Fruit fly (Drosophila melanogaster) whole organism, embryonic: Measurements from ENCODE around the gene endos.
A peak's percentile ranks its signal among the peaks of the same experiment; 100 is the strongest.

Experiments
- Asciz ChIP-seq: fragments of 200-800 bp; sonication (Bioruptor generic); optimal IDR thresholded peaks from 2 replicates; lab custom pipeline; 2017; ENCODE audit warnings: missing biosample characterization, mild to moderate bottlenecking, missing genetic modification characterization, missing genetic modification reagents
- Atf6 ChIP-seq: fragments of 200-800 bp; sonication (Bioruptor generic); IDR thresholded peaks from 2 replicates; pipeline ENCODE4 v1.3.6; 2022; ENCODE audit warnings: missing biosample characterization, missing genetic modification characterization
- Awh ChIP-seq: fragments of 200-800 bp; sonication (Bioruptor generic); IDR thresholded peaks from 2 replicates; pipeline ENCODE4, ENCODE4 v1.3.6; 2022; ENCODE audit warnings: missing biosample characterization, missing genetic modification characterization
- Bgb ChIP-seq: fragments of 200-800 bp; sonication (Bioruptor generic); IDR thresholded peaks from 2 replicates; pipeline ENCODE4 v1.3.6; 2022; ENCODE audit warnings: missing biosample characterization, missing genetic modification characterization; ENCODE audit not compliant: partially characterized antibody
- CG10274 ChIP-seq: fragments of 200-800 bp; sonication (Bioruptor generic); optimal IDR thresholded peaks from 3 replicates; lab custom pipeline; 2017; ENCODE audit warnings: missing biosample characterization, mild to moderate bottlenecking, missing genetic modification characterization
- CG11456 ChIP-seq: fragments of 200-800 bp; sonication (Bioruptor generic); IDR thresholded peaks from 3 replicates; pipeline ENCODE4 v1.3.6; 2022; ENCODE audit warnings: missing biosample characterization, missing genetic modification characterization
- CG11560 ChIP-seq: fragments of 200-800 bp; sonication (Bioruptor generic); IDR thresholded peaks from 3 replicates; pipeline ENCODE4 v1.3.6; 2022; ENCODE audit warnings: missing biosample characterization, missing genetic modification characterization
- CG12744 ChIP-seq: fragments of 200-800 bp; sonication (Bioruptor generic); optimal IDR thresholded peaks from 2 replicates; lab custom pipeline; 2016; ENCODE audit warnings: missing biosample characterization, missing genetic modification characterization
- CG13287 ChIP-seq: fragments of 200-800 bp; sonication (Bioruptor generic); IDR thresholded peaks from 2 replicates; pipeline ENCODE4 v1.3.6; 2022; ENCODE audit warnings: missing biosample characterization, missing genetic modification characterization; ENCODE audit not compliant: partially characterized antibody
- CG13624 ChIP-seq: fragments of 200-800 bp; sonication (Bioruptor generic); optimal IDR thresholded peaks from 2 replicates; lab custom pipeline; 2016; ENCODE audit warnings: missing biosample characterization, missing genetic modification characterization
- CG17361 ChIP-seq: fragments of 200-800 bp; sonication (Bioruptor generic); IDR thresholded peaks from 3 replicates; pipeline ENCODE4 v1.3.6; 2022; ENCODE audit warnings: missing biosample characterization, missing genetic modification characterization
- CG17612 ChIP-seq: fragments of 200-800 bp; sonication (Bioruptor generic); IDR thresholded peaks from 2 replicates; pipeline ENCODE4 v1.3.6; 2022; ENCODE audit warnings: missing biosample characterization, missing genetic modification characterization
- CG17802 ChIP-seq: fragments of 200-800 bp; sonication (Bioruptor generic); optimal IDR thresholded peaks from 2 replicates; lab custom pipeline; 2018; ENCODE audit warnings: missing biosample characterization, mild to moderate bottlenecking, missing genetic modification characterization, moderate library complexity
- CG31441 ChIP-seq: fragments of 200-800 bp; sonication (Bioruptor generic); IDR thresholded peaks from 2 replicates; pipeline ENCODE4 v1.3.6; 2022; ENCODE audit warnings: missing biosample characterization, missing genetic modification characterization
- CG4360 ChIP-seq: fragments of 200-800 bp; sonication (Bioruptor generic); IDR thresholded peaks from 2 replicates; pipeline ENCODE4 v1.3.6; 2022; ENCODE audit warnings: missing biosample characterization, missing genetic modification characterization
- CG4617 ChIP-seq: fragments of 200-800 bp; sonication (Bioruptor generic); optimal IDR thresholded peaks from 3 replicates; lab custom pipeline; 2016; ENCODE audit warnings: missing biosample characterization, missing genetic modification characterization, borderline replicate concordance
- CG6254 ChIP-seq: fragments of 200-800 bp; sonication (Bioruptor generic); optimal IDR thresholded peaks from 3 replicates; lab custom pipeline; 2017; ENCODE audit warnings: mild to moderate bottlenecking, missing biosample characterization, missing genetic modification reagents, missing genetic modification characterization
- CG7556 ChIP-seq: fragments of 200-800 bp; sonication (Bioruptor generic); optimal IDR thresholded peaks from 2 replicates; lab custom pipeline; 2017; ENCODE audit warnings: missing biosample characterization, mild to moderate bottlenecking, missing genetic modification characterization
- CG7839 ChIP-seq: fragments of 200-800 bp; sonication (Bioruptor generic); optimal IDR thresholded peaks from 3 replicates; lab custom pipeline; 2018; ENCODE audit warnings: missing biosample characterization, mild to moderate bottlenecking, missing genetic modification characterization, moderate library complexity
- CoRest ChIP-seq: fragments of 200-800 bp; sonication (Bioruptor generic); optimal IDR thresholded peaks from 3 replicates; lab custom pipeline; 2018; ENCODE audit warnings: missing biosample characterization, mild to moderate bottlenecking, missing genetic modification characterization, moderate library complexity
- Dad ChIP-seq: fragments of 200-800 bp; sonication (Bioruptor generic); optimal IDR thresholded peaks from 3 replicates; lab custom pipeline; 2016; ENCODE audit warnings: missing biosample characterization, missing genetic modification characterization
- E2f2 ChIP-seq: fragments of 200-800 bp; sonication (Bioruptor generic); IDR thresholded peaks from 2 replicates; pipeline ENCODE4 v1.3.6; 2022; ENCODE audit warnings: missing biosample characterization, missing genetic modification characterization
- Eip74EF ChIP-seq, 2 experiments: fragments of 200-800 bp in 1 of 2; fragments of >200 bp in 1 of 2; sonication (Bioruptor generic) in 1 of 2; optimal IDR thresholded peaks; 2 replicates each; lab custom pipeline; 2017 to 2019; ENCODE audit warnings: missing biosample characterization in 2 of 2, missing genetic modification characterization in 2 of 2, mild to moderate bottlenecking in 1 of 2, moderate library complexity in 1 of 2
- Fer1 ChIP-seq: fragments of 200-800 bp; sonication (Bioruptor generic); optimal IDR thresholded peaks from 2 replicates; lab custom pipeline; 2017; ENCODE audit warnings: missing biosample characterization, mild to moderate bottlenecking, missing genetic modification characterization
- Fer2 ChIP-seq: fragments of 200-800 bp; sonication (Bioruptor generic); optimal IDR thresholded peaks from 2 replicates; lab custom pipeline; 2018; ENCODE audit warnings: missing biosample characterization, mild to moderate bottlenecking, missing genetic modification characterization, moderate library complexity
- Gsc ChIP-seq: fragments of 200-800 bp; sonication (Bioruptor generic); IDR thresholded peaks from 2 replicates; pipeline ENCODE4 v1.3.6; 2022; ENCODE audit warnings: missing biosample characterization, missing genetic modification characterization
- HLH54F ChIP-seq: fragments of 200-800 bp; sonication (Bioruptor generic); optimal IDR thresholded peaks from 3 replicates; lab custom pipeline; 2016; ENCODE audit warnings: missing biosample characterization, missing genetic modification characterization
- MBD-R2 ChIP-seq: fragments of 200-800 bp; sonication (Bioruptor generic); IDR thresholded peaks from 2 replicates; pipeline ENCODE4 v1.3.6; 2022; ENCODE audit warnings: missing biosample characterization, missing genetic modification characterization
- Mad ChIP-seq: fragments of 200-800 bp; sonication (Bioruptor generic); optimal IDR thresholded peaks from 2 replicates; lab custom pipeline; 2016; ENCODE audit warnings: missing biosample characterization, missing genetic modification characterization
- Med ChIP-seq: fragments of 200-800 bp; sonication (Bioruptor generic); peaks from one replicate; lab custom pipeline; 2016; ENCODE audit warnings: missing biosample characterization, missing genetic modification characterization, mild to moderate bottlenecking, inconsistent platforms, moderate library complexity
- NC2α ChIP-seq: fragments of 200-800 bp; sonication (Bioruptor generic); optimal IDR thresholded peaks from 2 replicates; lab custom pipeline; 2016; ENCODE audit warnings: missing biosample characterization, missing genetic modification characterization
- Spps ChIP-seq: fragments of 200-800 bp; sonication (Bioruptor generic); optimal IDR thresholded peaks from 2 replicates; lab custom pipeline; 2018; ENCODE audit warnings: missing biosample characterization, mild to moderate bottlenecking, missing genetic modification characterization
- ara ChIP-seq: fragments of 200-800 bp; sonication (Bioruptor generic); IDR thresholded peaks from 2 replicates; pipeline ENCODE4 v1.3.6; 2022; ENCODE audit warnings: missing biosample characterization, missing genetic modification characterization
- cg ChIP-seq: fragments of 200-800 bp; sonication (Bioruptor generic); optimal IDR thresholded peaks from 3 replicates; lab custom pipeline; 2019; ENCODE audit warnings: missing biosample characterization, mild to moderate bottlenecking, missing genetic modification characterization, moderate library complexity
- croc ChIP-seq: fragments of 200-800 bp; sonication (Bioruptor generic); conservative IDR thresholded peaks from 3 replicates; pipeline ENCODE4 v1.3.6; 2022; ENCODE audit warnings: missing biosample characterization, missing genetic modification characterization
- dati ChIP-seq: fragments of 200-800 bp; sonication (Bioruptor generic); IDR thresholded peaks from 2 replicates; pipeline ENCODE4 v1.3.6; 2022; ENCODE audit warnings: missing biosample characterization, missing genetic modification characterization
- dmrt11E ChIP-seq: fragments of 200-800 bp; sonication (Bioruptor generic); optimal IDR thresholded peaks from 3 replicates; lab custom pipeline; 2018; ENCODE audit warnings: missing biosample characterization, mild to moderate bottlenecking, missing genetic modification characterization, moderate library complexity
- dysf ChIP-seq: fragments of 200-800 bp; sonication (Bioruptor generic); IDR thresholded peaks from 3 replicates; pipeline ENCODE4 v1.3.6; 2022; ENCODE audit warnings: missing biosample characterization, missing genetic modification characterization
- fru ChIP-seq: fragments of >200 bp; optimal IDR thresholded peaks from 2 replicates; lab custom pipeline; 2017
- grau ChIP-seq: fragments of 200-800 bp; optimal IDR thresholded peaks from 3 replicates; lab custom pipeline; 2019; ENCODE audit warnings: missing biosample characterization, mild to moderate bottlenecking, missing genetic modification characterization, moderate library complexity
- hbn ChIP-seq: fragments of 200-800 bp; sonication (Bioruptor generic); IDR thresholded peaks from 2 replicates; pipeline ENCODE4 v1.3.6; 2022; ENCODE audit warnings: missing biosample characterization, missing genetic modification characterization; ENCODE audit not compliant: partially characterized antibody
- her ChIP-seq: fragments of 200-800 bp; sonication (Bioruptor generic); optimal IDR thresholded peaks from 2 replicates; lab custom pipeline; 2016; ENCODE audit warnings: missing biosample characterization, missing genetic modification characterization
- mirr ChIP-seq: fragments of 200-800 bp; sonication (Bioruptor generic); optimal IDR thresholded peaks from 3 replicates; lab custom pipeline; 2018; ENCODE audit warnings: missing biosample characterization, mild to moderate bottlenecking, missing genetic modification characterization
- psq ChIP-seq: fragments of 200-800 bp; sonication (Bioruptor generic); optimal IDR thresholded peaks from 2 replicates; lab custom pipeline; 2017; ENCODE audit warnings: missing biosample characterization, missing genetic modification characterization
- ranshi ChIP-seq: fragments of 200-800 bp; sonication (Bioruptor generic); IDR thresholded peaks from 2 replicates; pipeline ENCODE4 v1.3.6; 2022; ENCODE audit warnings: missing biosample characterization, missing genetic modification characterization
- sisA ChIP-seq: fragments of 200-800 bp; sonication (Bioruptor generic); IDR thresholded peaks from 2 replicates; pipeline ENCODE4 v1.3.6; 2022; ENCODE audit warnings: missing biosample characterization, missing genetic modification characterization
- toy ChIP-seq: fragments of 200-800 bp; sonication (Bioruptor generic); IDR thresholded peaks from 2 replicates; pipeline ENCODE4 v1.3.6; 2022; ENCODE audit warnings: missing biosample characterization, missing genetic modification characterization
- vnd ChIP-seq: fragments of 200-800 bp; sonication (Bioruptor generic); IDR thresholded peaks from 3 replicates; pipeline ENCODE4 v1.3.6; 2022; ENCODE audit warnings: missing biosample characterization, missing genetic modification characterization; ENCODE audit not compliant: partially characterized antibody
- wdn ChIP-seq: fragments of 200-800 bp; sonication (Bioruptor generic); IDR thresholded peaks from 2 replicates; pipeline ENCODE4 v1.3.6; 2022; ENCODE audit warnings: missing biosample characterization, missing genetic modification characterization
- zf30C ChIP-seq: fragments of 200-800 bp; sonication (Bioruptor generic); optimal IDR thresholded peaks from 3 replicates; lab custom pipeline; 2018; ENCODE audit warnings: missing biosample characterization, mild to moderate bottlenecking, missing genetic modification characterization

Gene endos

DNA sequence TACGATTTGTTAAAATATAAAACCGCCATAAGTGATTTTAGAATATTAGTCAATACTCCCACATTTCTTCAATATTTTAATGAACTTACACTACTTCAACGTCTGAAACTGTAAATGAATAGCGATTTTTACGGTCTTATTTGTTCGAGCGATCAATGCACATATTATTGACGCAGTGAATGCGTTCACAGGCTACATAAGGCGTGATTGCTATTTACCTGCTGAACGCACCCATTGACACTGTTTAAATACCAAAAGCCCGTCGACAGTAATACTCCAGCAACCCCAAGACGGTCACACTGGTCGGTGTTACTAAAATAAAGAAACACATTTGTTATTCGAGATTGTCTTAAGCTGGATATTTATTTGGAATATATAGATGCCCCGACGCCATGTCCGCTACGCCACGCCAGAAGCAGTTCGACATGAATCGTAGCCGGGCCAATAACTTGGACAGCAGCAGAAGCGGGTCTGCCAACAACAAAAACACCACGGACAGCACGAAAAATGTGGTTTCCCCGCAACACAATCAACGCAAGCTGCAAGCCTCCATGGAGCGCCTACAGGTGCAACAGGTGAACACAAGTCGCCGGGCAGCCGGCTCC, 19.5 kb upstream of the endos start, which contains the start of gene CG6833 (continued):
- TF ChIP-seq CG12744 (GFP tag; lab: Kevin White, UChicago) (peak; percentile 38), hbn (GFP tag; lab: Robert Waterston, UW) (no peak), dati (GFP tag; lab: Robert Waterston, UW) (peak; percentile 62; the same call in 1 of the 2 replicates), CG13287 (GFP tag; lab: Robert Waterston, UW) (peak; percentile 32), Fer2 (tag; lab: Kevin White, UChicago) (peak; percentile 5), CoRest (tag; lab: Kevin White, UChicago) (peak; percentile 66), ranshi (peak; percentile 78), Med (GFP tag; lab: Kevin White, UChicago) (peak; percentile 96), CG7556 (peak; percentile 4), mirr (GFP tag; lab: Kevin White, UChicago) (peak; percentile 62), CG17802 (tag; lab: Kevin White, UChicago) (peak; percentile 61), CG31441 (peak; percentile 100), dmrt11E (tag; lab: Kevin White, UChicago) (peak; percentile 27), CG13624 (GFP tag; lab: Kevin White, UChicago) (peak; percentile 70), CG6254 (peak; percentile 53), Atf6 (peak; percentile 64), CG10274 (GFP tag; lab: Kevin White, UChicago) (peak; percentile 6), CG7839 (tag; lab: Kevin White, UChicago) (peak; percentile 67), Bgb (GFP tag; lab: Robert Waterston, UW) (no peak), CG17612 (GFP tag; lab: Robert Waterston, UW) (no peak), wdn (GFP tag; lab: Robert Waterston, UW) (peak; percentile 53; the same call in 1 of the 2 replicates), NC2α (GFP tag; lab: Kevin White, UChicago) (no peak), Eip74EF (GFP tag; optimal IDR thresholded peaks at IDR 0.05; lab: Kevin White, UChicago) (no peak), fru (lab: Kevin White, UChicago) (no peak), MBD-R2 (GFP tag; lab: Robert Waterston, UW) (peak; percentile 93), CG4360 (peak; percentile 44; the same call in 1 of the 2 replicates), cg (GFP tag; lab: Kevin White, UChicago) (no peak), Awh (peak; percentile 54), CG11456 (GFP tag; lab: Robert Waterston, UW) (peak; percentile 89), CG4617 (peak; percentile 74), Gsc (GFP tag; lab: Robert Waterston, UW) (no peak), her (GFP tag; lab: Kevin White, UChicago) (peak; percentile 66), CG11560 (tag; lab: Robert Waterston, UW) (peak; percentile 39; the same call in 1 of the 3 replicates), E2f2 (peak; percentile 26; the same call in 1 of the 2 replicates), toy (peak; percentile 41; the same call in 1 of the 2 replicates), Dad (GFP tag; lab: Kevin White, UChicago) (peak; percentile 18), croc (GFP tag; lab: Robert Waterston, UW) (peak; percentile 53; the same call in 2 of the 3 replicates), Fer1 (GFP tag; lab: Kevin White, UChicago) (peak; percentile 59), dysf (GFP tag; lab: Robert Waterston, UW) (peak; percentile 81), CG17361 (GFP tag; lab: Robert Waterston, UW) (peak; percentile 68), ara (peak; percentile 61; the same call in 1 of the 2 replicates), Mad (GFP tag; lab: Kevin White, UChicago) (peak; percentile 60), Asciz (GFP tag; lab: Kevin White, UChicago) (no peak), psq (GFP tag; lab: Kevin White, UChicago) (no peak), HLH54F (peak; percentile 73), vnd (GFP tag; lab: Robert Waterston, UW) (no peak), sisA (GFP tag; lab: Robert Waterston, UW) (peak; percentile 86), zf30C (no peak), grau (tag; lab: Kevin White, UChicago) (peak; percentile 59), Spps (no peak)
